Fruit fly (Drosophila melanogaster) whole organism, adult: ENCODE results near the gene Jon99Cii.

Experiments
- CG11617 ChIP-seq: fragments of 200-800 bp; sonication (Bioruptor generic); optimal IDR thresholded peaks from 2 replicates; lab custom pipeline; 2017; ENCODE audit warnings: mild to moderate bottlenecking, missing biosample characterization, missing genetic modification reagents, missing genetic modification characterization
- CG14711 ChIP-seq: fragments of 200-800 bp; sonication (Bioruptor generic); optimal IDR thresholded peaks from 2 replicates; lab custom pipeline; 2018; ENCODE audit warnings: missing biosample characterization, mild to moderate bottlenecking, missing genetic modification characterization, moderate library complexity
- CG7101 ChIP-seq: fragments of 200-800 bp; sonication (Bioruptor generic); optimal IDR thresholded peaks from 2 replicates; lab custom pipeline; 2018; ENCODE audit warnings: missing biosample characterization, mild to moderate bottlenecking, missing genetic modification characterization, moderate library complexity
- Clk ChIP-seq: fragments of 200-800 bp; sonication (Bioruptor generic); optimal IDR thresholded peaks from 2 replicates; lab custom pipeline; 2017; ENCODE audit warnings: missing biosample characterization, missing genetic modification characterization
- bab1 ChIP-seq: fragments of 200-800 bp; sonication (Bioruptor generic); optimal IDR thresholded peaks from 3 replicates; lab custom pipeline; 2019; ENCODE audit warnings: missing biosample characterization, mild to moderate bottlenecking, missing genetic modification characterization, moderate library complexity
- kay ChIP-seq: fragments of 200-800 bp; sonication (Bioruptor generic); peaks from one replicate; lab custom pipeline; 2016; ENCODE audit warnings: missing biosample characterization, missing genetic modification characterization, borderline replicate concordance
- ovo ChIP-seq: fragments of 200-800 bp; sonication (Bioruptor generic); optimal IDR thresholded peaks from 2 replicates; lab custom pipeline; 2016; ENCODE audit warnings: missing biosample characterization, missing genetic modification characterization

Jon99Cii gene

DNA sequence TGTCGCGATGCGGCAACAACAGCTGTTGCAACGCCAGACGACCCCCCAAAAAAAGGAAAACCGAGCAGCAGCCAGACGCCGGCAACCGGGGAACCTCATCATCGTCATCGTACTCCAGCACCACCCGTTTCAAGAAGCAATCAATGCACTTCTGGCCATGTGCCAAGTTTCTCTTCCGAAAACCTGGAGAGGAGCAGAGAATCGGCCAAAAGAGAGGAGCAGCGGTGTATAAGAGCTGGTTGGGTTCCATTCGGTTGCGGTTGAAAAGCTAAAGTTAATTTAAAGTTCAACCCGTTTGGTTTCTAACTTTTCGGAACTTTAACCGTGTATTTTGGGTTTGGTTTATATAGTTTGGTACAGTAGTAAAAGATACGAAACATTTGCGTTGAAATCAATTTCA is 48.2 kb downstream of the Jon99Cii start:
- TF ChIP-seq Clk (GFP tag; lab: Kevin White, UChicago): no peak

- TF ChIP-seq bab1 (GFP tag; lab: Kevin White, UChicago) (peak; percentile 16), kay (peak; percentile 57), ovo (GFP tag; lab: Kevin White, UChicago) (no peak), CG14711 (tag; lab: Kevin White, UChicago) (peak; percentile 6), CG7101 (peak; percentile 18), CG11617 (GFP tag; lab: Kevin White, UChicago) (peak; percentile 16)
Measured at dm6 chr3R:29875830-29876229, 48.6 kb downstream of the Jon99Cii start.
